Worm (Caenorhabditis elegans) whole organism, young adult: ENCODE results near the gene ttll-4.

Source experiments
- B0019.2 ChIP-seq: fragments of 200-800 bp; sonication (Bioruptor generic); conservative IDR thresholded peaks from 2 replicates; pipeline ENCODE4 v1.3.6; 2022; ENCODE audit warnings: missing genetic modification reagents, missing genetic modification characterization, missing compliant biosample characterization
- B0035.1 ChIP-seq: sonication (generic microtip); optimal IDR thresholded peaks from 2 replicates; lab custom pipeline; 2016; ENCODE audit warnings: missing genetic modification characterization, mild to moderate bottlenecking, missing compliant biosample characterization, missing genotype, missing genetic modification reagents
- B0261.1 ChIP-seq: sonication (generic microtip); optimal IDR thresholded peaks from 2 replicates; lab custom pipeline; 2016; ENCODE audit warnings: mild to moderate bottlenecking, missing genetic modification characterization, moderate library complexity, missing compliant biosample characterization
- F10E7.11 ChIP-seq: sonication (generic microtip); optimal IDR thresholded peaks from 2 replicates; lab custom pipeline; 2017; ENCODE audit warnings: mild to moderate bottlenecking, missing genetic modification characterization, moderate library complexity, missing compliant biosample characterization
- F37B4.10 ChIP-seq: fragments of 200-800 bp; sonication (Bioruptor generic); IDR thresholded peaks from 2 replicates; pipeline ENCODE4 v1.3.6; 2022; ENCODE audit warnings: missing genetic modification characterization, missing compliant biosample characterization
- F52B5.7 ChIP-seq: sonication (generic microtip); optimal IDR thresholded peaks from 2 replicates; lab custom pipeline; 2016; ENCODE audit warnings: mild to moderate bottlenecking, missing genetic modification characterization, missing compliant biosample characterization
- F57C9.4 ChIP-seq: sonication (generic microtip); optimal IDR thresholded peaks from 2 replicates; lab custom pipeline; 2017; ENCODE audit warnings: mild to moderate bottlenecking, missing genetic modification characterization, missing compliant biosample characterization
- K11D2.4 ChIP-seq: fragments of 200-800 bp; sonication (Bioruptor generic); IDR thresholded peaks from 2 replicates; pipeline ENCODE4 v1.3.6; 2022; ENCODE audit warnings: missing genetic modification reagents, missing genetic modification characterization, missing compliant biosample characterization
- K12H6.12 ChIP-seq: fragments of 200-800 bp; sonication (Bioruptor generic); optimal IDR thresholded peaks from 2 replicates; lab custom pipeline; 2018; ENCODE audit warnings: mild to moderate bottlenecking, missing genetic modification characterization, missing compliant biosample characterization
- T07F8.4 ChIP-seq: sonication (generic microtip); optimal IDR thresholded peaks from 2 replicates; lab custom pipeline; 2016; ENCODE audit warnings: mild to moderate bottlenecking, missing genetic modification characterization, moderate library complexity, missing compliant biosample characterization
- atf-7 ChIP-seq: sonication (generic microtip); optimal IDR thresholded peaks from 2 replicates; lab custom pipeline; 2017; ENCODE audit warnings: mild to moderate bottlenecking, missing genetic modification characterization, missing compliant biosample characterization
- bed-2 ChIP-seq: fragments of 200-800 bp; sonication (Bioruptor generic); IDR thresholded peaks from 2 replicates; pipeline ENCODE4 v1.3.6; 2022; ENCODE audit warnings: missing genetic modification reagents, missing genetic modification characterization, missing compliant biosample characterization
- cebp-1 ChIP-seq, 2 experiments: fragments of 200-800 bp in 1 of 2; sonication (Bioruptor generic) in 1 of 2; sonication (generic microtip) in 1 of 2; IDR thresholded peaks in 1 of 2; optimal IDR thresholded peaks in 1 of 2; 2 replicates each; pipeline versions ENCODE4 v1.3.6 to Lab custom; 2017 to 2022; ENCODE audit warnings: missing compliant biosample characterization in 2 of 2, missing genetic modification characterization in 2 of 2, mild to moderate bottlenecking in 1 of 2, missing genetic modification reagents in 1 of 2, moderate library complexity in 1 of 2
- ceh-100 ChIP-seq: fragments of 200-800 bp; sonication (Bioruptor generic); IDR thresholded peaks from 2 replicates; pipeline ENCODE4 v1.3.6; 2022; ENCODE audit warnings: missing genetic modification reagents, missing genetic modification characterization, missing compliant biosample characterization
- die-1 ChIP-seq: sonication (generic microtip); optimal IDR thresholded peaks from 2 replicates; lab custom pipeline; 2016; ENCODE audit warnings: missing genotype, mild to moderate bottlenecking, missing genetic modification characterization, missing compliant biosample characterization
- dox-1 ChIP-seq: fragments of 200-800 bp; sonication (Bioruptor generic); IDR thresholded peaks from 2 replicates; pipeline ENCODE4 v1.3.6; 2022; ENCODE audit warnings: missing genetic modification reagents, missing genetic modification characterization, missing compliant biosample characterization
- efl-1 ChIP-seq: fragments of 150-350 bp; optimal IDR thresholded peaks from 2 replicates; lab custom pipeline; 2014; ENCODE audit warnings: missing biosample characterization, missing genetic modification reagents, missing genetic modification characterization
- egl-18 ChIP-seq: fragments of 200-800 bp; sonication (Bioruptor generic); IDR thresholded peaks from 2 replicates; pipeline ENCODE4 v1.3.6; 2022; ENCODE audit warnings: missing genetic modification reagents, missing genetic modification characterization, missing compliant biosample characterization
- fkh-3 ChIP-seq: sonication (generic microtip); optimal IDR thresholded peaks from 2 replicates; lab custom pipeline; 2016; ENCODE audit warnings: mild to moderate bottlenecking, missing genetic modification characterization, missing compliant biosample characterization
- gei-17 ChIP-seq: fragments of 200-800 bp; sonication (Bioruptor generic); optimal IDR thresholded peaks from 2 replicates; lab custom pipeline; 2018; ENCODE audit warnings: mild to moderate bottlenecking, missing genetic modification characterization, missing compliant biosample characterization
- hlh-12 ChIP-seq: sonication (generic microtip); optimal IDR thresholded peaks from 2 replicates; lab custom pipeline; 2016; ENCODE audit warnings: missing genetic modification characterization, missing compliant biosample characterization
- hmg-1.2 ChIP-seq: fragments of 200-800 bp; sonication (Bioruptor generic); IDR thresholded peaks from 2 replicates; pipeline ENCODE4 v1.3.6; 2022; ENCODE audit warnings: missing genetic modification reagents, missing genetic modification characterization, missing compliant biosample characterization
- hmg-20 ChIP-seq: fragments of 200-800 bp; sonication (Bioruptor generic); IDR thresholded peaks from 2 replicates; pipeline ENCODE4 v1.3.6; 2022; ENCODE audit warnings: missing genetic modification reagents, missing genetic modification characterization, missing compliant biosample characterization
- hrde-1 ChIP-seq: sonication (generic microtip); optimal IDR thresholded peaks from 2 replicates; lab custom pipeline; 2016; ENCODE audit warnings: missing genetic modification characterization, mild to moderate bottlenecking, missing compliant biosample characterization, moderate library complexity, missing genotype, missing genetic modification reagents, borderline replicate concordance
- hsf-1 ChIP-seq: fragments of 200-800 bp; sonication (Bioruptor generic); IDR thresholded peaks from 2 replicates; pipeline ENCODE4 v1.3.6; 2022; ENCODE audit warnings: missing genetic modification reagents, missing genetic modification characterization, missing compliant biosample characterization
- let-526 ChIP-seq: fragments of 200-800 bp; sonication (Bioruptor generic); IDR thresholded peaks from 2 replicates; pipeline ENCODE4 v1.3.6; 2022; ENCODE audit warnings: missing genetic modification reagents, missing genetic modification characterization, missing compliant biosample characterization
- lin-26 ChIP-seq: fragments of 200-800 bp; sonication (Bioruptor generic); IDR thresholded peaks from 2 replicates; pipeline ENCODE4 v1.3.6; 2022; ENCODE audit warnings: missing genetic modification reagents, missing genetic modification characterization, missing compliant biosample characterization
- lin-35 ChIP-seq, 3 experiments: fragments of 150-350 bp in 2 of 3; sonication (generic microtip) in 1 of 3; optimal IDR thresholded peaks; 2 replicates each; lab custom pipeline; 2014 to 2018; ENCODE audit warnings: missing biosample characterization in 3 of 3, missing genetic modification characterization in 3 of 3, missing genetic modification reagents in 3 of 3
- madf-10 ChIP-seq: sonication (generic microtip); optimal IDR thresholded peaks from 2 replicates; lab custom pipeline; 2016; ENCODE audit warnings: mild to moderate bottlenecking, missing genetic modification characterization, missing compliant biosample characterization
- madf-3 ChIP-seq: fragments of 200-800 bp; sonication (Bioruptor generic); IDR thresholded peaks from 2 replicates; pipeline ENCODE4 v1.3.6; 2022; ENCODE audit warnings: missing genetic modification reagents, missing genetic modification characterization, missing compliant biosample characterization
- madf-6 ChIP-seq: fragments of 200-800 bp; sonication (Bioruptor generic); IDR thresholded peaks from 2 replicates; pipeline ENCODE4 v1.3.6; 2022; ENCODE audit warnings: missing genetic modification reagents, missing genetic modification characterization, missing compliant biosample characterization
- madf-8 ChIP-seq: fragments of 200-800 bp; sonication (Bioruptor generic); conservative IDR thresholded peaks from 2 replicates; pipeline ENCODE4 v1.3.6; 2022; ENCODE audit warnings: missing genetic modification reagents, missing genetic modification characterization, missing compliant biosample characterization
- nfya-2 ChIP-seq: fragments of 200-800 bp; sonication (Bioruptor generic); IDR thresholded peaks from 2 replicates; pipeline ENCODE4 v1.3.6; 2022; ENCODE audit warnings: missing genetic modification reagents, missing genetic modification characterization, missing compliant biosample characterization
- rcor-1 ChIP-seq: fragments of 200-800 bp; sonication (Bioruptor generic); IDR thresholded peaks from 2 replicates; pipeline ENCODE4 v1.3.6; 2022; ENCODE audit warnings: missing genetic modification reagents, missing genetic modification characterization, missing compliant biosample characterization
- sea-2 ChIP-seq: fragments of 200-800 bp; sonication (Bioruptor generic); IDR thresholded peaks from 2 replicates; pipeline ENCODE4 v1.3.6; 2022; ENCODE audit warnings: missing genetic modification characterization, missing compliant biosample characterization
- snpc-1.1 ChIP-seq: sonication (generic microtip); optimal IDR thresholded peaks from 2 replicates; lab custom pipeline; 2017; ENCODE audit warnings: missing genetic modification characterization, mild to moderate bottlenecking, missing compliant biosample characterization, antibody characterized with exemption, moderate library complexity, missing genotype, missing genetic modification reagents; ENCODE audit not compliant: insufficient read depth
- somi-1 ChIP-seq: fragments of 200-800 bp; sonication (Bioruptor generic); optimal IDR thresholded peaks from 2 replicates; lab custom pipeline; 2018; ENCODE audit warnings: mild to moderate bottlenecking, missing genetic modification characterization, missing compliant biosample characterization
- tbp1 ChIP-seq: fragments of 200-800 bp; sonication (Bioruptor generic); optimal IDR thresholded peaks from 2 replicates; lab custom pipeline; 2018; ENCODE audit warnings: mild to moderate bottlenecking, missing genetic modification characterization, missing compliant biosample characterization
- unc-62 ChIP-seq: fragments of 150-350 bp; optimal IDR thresholded peaks from 2 replicates; lab custom pipeline; 2014; ENCODE audit warnings: missing biosample characterization, missing genetic modification reagents, missing genetic modification characterization
- xnd-1 ChIP-seq: sonication (generic microtip); optimal IDR thresholded peaks from 2 replicates; lab custom pipeline; 2016; ENCODE audit warnings: missing genotype, missing genetic modification reagents, missing genetic modification characterization, missing compliant biosample characterization
- ztf-6 ChIP-seq: fragments of 200-800 bp; sonication (Bioruptor generic); IDR thresholded peaks from 2 replicates; pipeline ENCODE4 v1.3.6; 2022; ENCODE audit warnings: missing genetic modification reagents, missing genetic modification characterization, missing compliant biosample characterization

ttll-4 gene

ce11 chrIII:10108995-10109394 lies 15.0 kb upstream of the ttll-4 start, which contains the start of gene T16H12.9:
T16H12.9 (plus strand) TSS chrIII:10109295.
- TF ChIP-seq F52B5.7 (tag; lab: Kevin White, UChicago) = no peak
- no peak for TF ChIP-seq snpc-1.1 (tag; lab: Kevin White, UChicago)
- TF ChIP-seq madf-8 = no peak
- no peak for TF ChIP-seq fkh-3 (tag; lab: Kevin White, UChicago)
- TF ChIP-seq hmg-20 = no peak
- TF ChIP-seq tbp1 (GFP tag; lab: Kevin White, UChicago) = no peak
- TF ChIP-seq K11D2.4 (GFP tag; lab: Robert Waterston, UW) = no peak
- TF ChIP-seq hsf-1 (GFP tag; lab: Robert Waterston, UW) = no peak
- TF ChIP-seq F37B4.10 (GFP tag; lab: Robert Waterston, UW) = no peak
- no peak for TF ChIP-seq F57C9.4 (tag; lab: Kevin White, UChicago)
- no peak for TF ChIP-seq dox-1 (GFP tag; lab: Robert Waterston, UW)
- TF ChIP-seq egl-18 (GFP tag; lab: Robert Waterston, UW) = no peak
- TF ChIP-seq B0035.1 (tag; lab: Kevin White, UChicago) = no peak
- no peak for TF ChIP-seq hrde-1 (tag; lab: Kevin White, UChicago)
- no peak for TF ChIP-seq B0019.2 (GFP tag; lab: Robert Waterston, UW)
- TF ChIP-seq atf-7 (tag; lab: Kevin White, UChicago) = no peak
- TF ChIP-seq, all 124 proteins: peak for 0

ce11 chrIII:10112958-10113357 lies 11.0 kb upstream of the ttll-4 start, which contains the start of gene vps-29:
vps-29 (minus strand) TSS chrIII:10113058.
- TF ChIP-seq unc-62 = no peak
- no peak for TF ChIP-seq let-526 (GFP tag; lab: Robert Waterston, UW)
- no peak for TF ChIP-seq nfya-2 (GFP tag; lab: Robert Waterston, UW)
- no peak for TF ChIP-seq bed-2
- TF ChIP-seq lin-35 (GFP tag; optimal IDR thresholded peaks at IDR 0.05; lab: Kevin White, UChicago) = no peak
- no peak for TF ChIP-seq K12H6.12 (tag; lab: Kevin White, UChicago)
- no peak for TF ChIP-seq hmg-1.2 (GFP tag; lab: Robert Waterston, UW)
- TF ChIP-seq sea-2 (GFP tag; lab: Robert Waterston, UW) = no peak
- no peak for TF ChIP-seq somi-1 (GFP tag; lab: Kevin White, UChicago)
- no peak for TF ChIP-seq tbp1 (GFP tag; lab: Kevin White, UChicago)
- TF ChIP-seq efl-1 = no peak
- no peak for TF ChIP-seq madf-6
- no peak for TF ChIP-seq xnd-1 (tag; lab: Kevin White, UChicago)
- TF ChIP-seq, all 124 proteins: peak for 0

DNA sequence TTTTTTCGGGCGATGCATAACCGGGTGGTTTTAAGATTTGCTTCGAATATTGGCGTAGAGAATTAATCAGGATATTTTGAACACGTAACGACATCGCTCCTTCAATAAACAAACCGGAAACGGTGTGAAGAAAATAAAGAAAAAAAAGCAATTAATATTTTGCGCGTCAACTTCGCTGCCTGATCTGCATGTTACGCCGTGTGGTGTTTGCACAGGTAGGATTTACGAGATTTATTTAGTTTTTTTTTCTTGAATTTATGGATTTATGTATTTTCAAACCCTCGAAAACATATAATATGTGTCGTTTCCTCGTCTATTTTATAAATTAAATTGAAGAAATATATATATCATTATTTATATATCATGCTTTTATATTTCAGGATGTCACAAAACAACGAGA lies 9.3 kb upstream of the ttll-4 start, which contains the start of the genes ZK1128.1 and mett-10:
ZK1128.1 (minus strand) TSS at position 99 of the 400 bp plus-strand sequence.
mett-10 (plus strand) TSS at position 375 of the 400 bp plus-strand sequence.
- TF ChIP-seq ceh-100 (GFP tag; lab: Robert Waterston, UW) = no peak
- TF ChIP-seq hlh-12 (tag; lab: Kevin White, UChicago) = no peak
- TF ChIP-seq snpc-1.1 (tag; lab: Kevin White, UChicago) = no peak
- no peak for TF ChIP-seq madf-10 (tag; lab: Kevin White, UChicago)
- no peak for TF ChIP-seq F10E7.11
- no peak for TF ChIP-seq ztf-6 (GFP tag; lab: Robert Waterston, UW)
- no peak for TF ChIP-seq gei-17 (GFP tag; lab: Kevin White, UChicago)
- TF ChIP-seq hrde-1 (tag; lab: Kevin White, UChicago) = no peak
- TF ChIP-seq die-1 (tag; lab: Kevin White, UChicago) = no peak
- TF ChIP-seq T07F8.4 (tag; lab: Kevin White, UChicago) = no peak
- TF ChIP-seq B0261.1 = no peak
- no peak for TF ChIP-seq madf-3 (GFP tag; lab: Robert Waterston, UW)
- no peak for TF ChIP-seq cebp-1 (GFP tag; IDR thresholded peaks at IDR 0.05; lab: Robert Waterston, UW)
- no peak for TF ChIP-seq cebp-1 (tag; optimal IDR thresholded peaks at IDR 0.05; lab: Kevin White, UChicago)
- no peak for TF ChIP-seq lin-26 (GFP tag; lab: Robert Waterston, UW)
- TF ChIP-seq rcor-1 = no peak
